Fruit fly (Drosophila melanogaster): ENCODE data around the gene trc.
A peak's percentile ranks its signal among the peaks of the same experiment; 100 is the strongest.

DNA sequence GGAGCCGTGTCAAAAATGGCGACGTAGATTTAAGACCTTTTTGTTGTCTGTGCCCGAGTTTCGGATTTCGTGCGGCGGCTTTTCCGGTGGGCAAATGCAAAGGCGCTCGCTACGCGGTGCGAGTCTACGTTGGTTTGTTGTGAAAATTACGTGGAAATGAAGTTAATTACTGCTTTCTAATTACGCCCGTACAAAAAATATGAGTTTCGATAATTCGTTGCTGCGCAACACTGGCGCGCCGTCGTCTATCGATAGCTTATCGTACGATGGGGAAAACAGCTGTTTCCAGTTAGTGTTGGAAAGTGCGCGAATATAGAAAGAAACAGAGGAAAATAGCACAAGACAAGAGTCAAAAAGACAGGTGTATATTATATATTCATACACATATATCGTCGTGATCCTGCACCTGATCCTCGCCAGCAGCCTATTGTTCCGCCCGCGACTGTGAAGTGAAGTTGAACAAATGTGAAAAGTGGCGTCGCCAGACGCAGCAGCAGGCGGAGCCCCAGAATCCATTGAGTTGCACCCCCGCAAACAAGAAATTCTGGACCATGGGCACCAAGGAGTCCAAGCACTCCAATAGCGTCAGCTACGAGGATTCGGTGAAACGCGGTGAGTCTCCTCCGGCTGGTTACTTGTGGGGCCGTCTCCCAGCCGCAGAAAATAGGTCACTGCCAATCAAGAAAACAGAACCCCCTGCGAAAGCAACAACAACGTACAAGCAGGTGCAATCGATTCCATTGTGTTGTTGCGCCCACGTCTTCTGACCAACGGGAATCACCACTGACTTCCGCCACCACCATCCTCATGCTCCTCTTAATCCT lies 37.0 kb upstream of the trc start, which contains the start of the genes Rab8 and Usp32:
- TF ChIP-seq Abd-B (GFP tag; optimal IDR thresholded peaks at IDR 0.05) = no peak
- TF ChIP-seq Dfd (GFP tag; optimal IDR thresholded peaks at IDR 0.05) = no peak
- peak; percentile 80 for TF ChIP-seq fru (GFP tag; optimal IDR thresholded peaks at IDR 0.05)
- no peak for TF ChIP-seq pan (optimal IDR thresholded peaks at IDR 0.05)
- TF ChIP-seq psq (GFP tag; optimal IDR thresholded peaks at IDR 0.05) = peak; percentile 90
- peak; percentile 85 for TF ChIP-seq h (GFP tag; optimal IDR thresholded peaks at IDR 0.05)
- TF ChIP-seq CrebA (GFP tag; optimal IDR thresholded peaks at IDR 0.05; ENCODE audit: borderline replicate concordance) = no peak
